Fruit fly (Drosophila melanogaster) whole organism, wandering third instar larva: ENCODE data around the gene CG31457.

Experiments used
- Dfd ChIP-seq: fragments of >200 bp; optimal IDR thresholded peaks from 2 replicates; lab custom pipeline; 2017; ENCODE audit warnings: missing biosample characterization, missing genetic modification characterization
- Myc ChIP-seq: fragments of >200 bp; optimal IDR thresholded peaks from 2 replicates; lab custom pipeline; 2017
- dmrt93B ChIP-seq: fragments of 200-800 bp; sonication (Bioruptor generic); optimal IDR thresholded peaks from 2 replicates; lab custom pipeline; 2018; ENCODE audit warnings: missing biosample characterization, mild to moderate bottlenecking, missing genetic modification characterization
- h ChIP-seq: fragments of 200-800 bp; sonication (Bioruptor generic); optimal IDR thresholded peaks from 3 replicates; lab custom pipeline; 2016; ENCODE audit warnings: missing biosample characterization, mild to moderate bottlenecking, missing genetic modification characterization
- jim ChIP-seq: fragments of 175-275, 200-325 bp; sonication (Bioruptor generic); optimal IDR thresholded peaks from 2 replicates; lab custom pipeline; 2016; ENCODE audit warnings: missing biosample characterization, mild to moderate bottlenecking, missing genetic modification characterization
- lola ChIP-seq: fragments of >200 bp; optimal IDR thresholded peaks from 2 replicates; lab custom pipeline; 2017; ENCODE audit warnings: missing biosample characterization, missing genetic modification characterization
- pan ChIP-seq: fragments of >200 bp; optimal IDR thresholded peaks from 2 replicates; lab custom pipeline; 2017
- sage ChIP-seq: fragments of 200-800 bp; sonication (Bioruptor generic); optimal IDR thresholded peaks from 2 replicates; lab custom pipeline; 2016; ENCODE audit warnings: missing biosample characterization, mild to moderate bottlenecking, missing genetic modification characterization

DNA sequence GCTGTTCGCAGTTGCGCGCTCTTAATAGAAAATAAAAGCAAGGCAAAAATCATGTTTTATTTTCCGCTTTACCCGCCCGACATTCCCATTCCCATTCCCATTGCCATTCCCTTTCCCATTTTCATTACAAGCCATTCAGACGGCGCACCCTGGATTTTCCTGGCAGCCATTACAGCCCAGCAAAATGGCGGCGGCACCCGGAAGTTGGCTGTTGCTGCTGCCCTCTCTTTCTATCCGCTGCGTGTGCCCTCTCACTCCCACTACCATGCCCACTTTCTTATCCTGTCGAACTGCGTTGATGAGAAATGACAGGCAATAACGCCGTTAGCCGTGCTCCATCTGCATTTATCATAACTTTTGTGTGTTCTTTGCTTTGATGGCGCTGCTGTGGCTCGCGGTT lies 39.5 kb downstream of the CG31457 start:
- TF ChIP-seq dmrt93B (no peak), sage (no peak), lola (GFP tag; lab: Kevin White, UChicago) (no peak), Myc (lab: Kevin White, UChicago) (no peak), h (GFP tag; lab: Kevin White, UChicago) (no peak), pan (lab: Kevin White, UChicago) (no peak), jim (GFP tag; lab: Kevin White, UChicago) (no peak), Dfd (no peak)
